Worm (Caenorhabditis elegans) whole organism, L4/young adult: ENCODE measurements around the gene F08D12.4.

Experiments
- W03F9.2 ChIP-seq: fragments of 150-350 bp; optimal IDR thresholded peaks from 2 replicates; lab custom pipeline; 2014; ENCODE audit warnings: missing biosample characterization, missing genetic modification characterization
- dao-5 ChIP-seq: sonication (generic microtip); optimal IDR thresholded peaks from 2 replicates; lab custom pipeline; 2016; ENCODE audit warnings: missing genotype, missing genetic modification characterization, moderate library complexity, missing compliant biosample characterization
- him-1 ChIP-seq: sonication (generic microtip); optimal IDR thresholded peaks from 2 replicates; lab custom pipeline; 2016; ENCODE audit warnings: missing genotype, missing genetic modification reagents, missing genetic modification characterization, missing compliant biosample characterization

The F08D12.4 gene

DNA sequence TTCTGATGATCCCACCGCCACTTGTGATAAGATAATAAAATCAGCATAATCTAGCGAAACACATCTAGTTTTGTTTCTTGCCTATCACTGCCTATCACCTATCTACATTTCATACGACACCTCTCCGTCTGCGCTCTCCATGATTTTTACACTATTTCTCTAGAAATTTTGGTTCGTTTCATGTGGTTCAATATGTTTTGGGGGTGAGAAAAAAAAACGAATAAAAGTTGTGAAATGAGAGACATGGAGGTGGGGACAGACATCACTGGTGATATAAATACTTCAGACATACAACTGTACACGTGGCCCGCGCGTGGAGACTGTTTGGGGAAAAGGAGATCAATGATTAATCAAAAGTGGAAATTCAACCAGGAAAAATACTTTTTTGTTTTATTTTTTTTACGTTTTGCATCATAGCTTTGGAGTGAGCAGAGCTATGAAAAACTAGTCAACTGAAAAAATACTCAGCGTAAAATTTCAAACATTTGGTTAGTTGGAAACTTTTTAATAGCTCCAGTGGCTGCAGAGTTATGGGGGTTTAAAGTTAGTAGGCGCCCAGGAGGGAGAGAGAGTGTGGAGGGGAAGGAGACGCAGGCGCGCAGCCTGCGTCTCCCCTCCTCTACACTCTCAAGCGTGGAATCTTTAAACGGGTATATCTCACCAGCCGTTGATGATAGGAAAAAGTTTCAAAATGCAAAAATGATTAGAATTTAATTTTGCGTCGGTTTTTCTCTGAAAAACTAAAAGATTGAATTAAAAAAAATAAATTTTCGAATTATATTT lies 25.0 kb downstream of the F08D12.4 start:
- TF ChIP-seq dao-5 (tag; lab: Kevin White, UChicago) (no peak), W03F9.2 (tag; lab: Kevin White, UChicago) (no peak), him-1 (tag; lab: Kevin White, UChicago) (no peak)

ce11 chrII:2804245-2804644 lies 26.3 kb downstream of the F08D12.4 start:
- no peak for TF ChIP-seq him-1 (tag; lab: Kevin White, UChicago)
- no peak for TF ChIP-seq dao-5 (tag; lab: Kevin White, UChicago)
- no peak for TF ChIP-seq W03F9.2 (tag; lab: Kevin White, UChicago)

ce11 chrII:2804949-2805348 lies 27.0 kb downstream of the F08D12.4 start:
- TF ChIP-seq W03F9.2 (tag; lab: Kevin White, UChicago) (no peak), him-1 (tag; lab: Kevin White, UChicago) (no peak), dao-5 (tag; lab: Kevin White, UChicago) (no peak)

ce11 chrII:2805566-2805965 lies 27.6 kb downstream of the F08D12.4 start:
- no peak for TF ChIP-seq dao-5 (tag; lab: Kevin White, UChicago)
- TF ChIP-seq him-1 (tag; lab: Kevin White, UChicago) = no peak
- no peak for TF ChIP-seq W03F9.2 (tag; lab: Kevin White, UChicago)

- TF ChIP-seq W03F9.2 (tag; lab: Kevin White, UChicago) (no peak), dao-5 (tag; lab: Kevin White, UChicago) (no peak), him-1 (tag; lab: Kevin White, UChicago) (no peak)
Measured at ce11 chrII:2807674-2808206, 29.8 kb downstream of the F08D12.4 start, which contains the start of gene K12H6.12. K12H6.12 (plus strand) TSS chrII:2808156.

DNA sequence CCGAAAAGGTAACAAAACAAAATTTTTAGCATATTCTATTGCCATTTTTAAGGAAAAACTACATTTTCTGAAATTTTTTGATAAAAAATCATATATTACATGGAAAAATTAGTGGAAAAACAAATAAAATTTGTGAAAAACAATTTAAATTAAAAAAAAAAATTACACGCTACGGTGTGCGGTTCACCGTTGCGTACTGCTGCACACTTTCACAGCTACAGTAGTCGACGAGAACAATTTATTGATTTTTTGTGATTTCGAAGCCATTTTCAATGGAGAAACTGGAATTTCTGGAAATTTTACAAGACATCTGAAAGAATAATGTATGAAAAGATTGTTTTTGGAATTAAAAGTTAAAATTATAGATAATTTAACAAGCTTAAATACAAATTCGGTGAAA lies 37.1 kb downstream of the F08D12.4 start:
- TF ChIP-seq him-1 (tag; lab: Kevin White, UChicago) = no peak
- TF ChIP-seq W03F9.2 (tag; lab: Kevin White, UChicago) = no peak
- no peak for TF ChIP-seq dao-5 (tag; lab: Kevin White, UChicago)

DNA sequence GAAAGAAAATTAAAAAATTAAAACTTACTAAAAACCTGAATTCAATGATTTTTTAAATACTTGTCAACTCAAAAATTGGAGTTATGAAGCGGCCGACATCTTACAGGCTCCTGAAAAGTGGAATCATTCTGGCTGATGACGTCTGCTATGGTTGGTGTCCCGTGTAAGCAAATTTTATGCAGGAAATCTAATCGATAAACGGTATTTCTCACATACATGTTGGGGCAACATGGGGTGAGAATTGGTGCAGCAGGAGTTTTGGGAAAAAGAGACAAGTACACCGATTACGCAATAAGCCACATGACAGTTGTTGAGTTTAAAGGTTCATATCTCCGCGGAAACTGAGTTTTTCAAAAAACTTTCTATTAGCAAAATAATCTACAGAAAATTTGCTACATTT lies 37.5 kb downstream of the F08D12.4 start, which contains the start of gene K12H6.2:
Gene K12H6.2 (minus strand): TSS at position 101 of the 400 bp plus-strand sequence.
- TF ChIP-seq W03F9.2 (tag; lab: Kevin White, UChicago) (no peak), him-1 (tag; lab: Kevin White, UChicago) (no peak), dao-5 (tag; lab: Kevin White, UChicago) (no peak)

ce11 chrII:2816676-2817075 lies 38.7 kb downstream of the F08D12.4 start, which contains the start of gene set-13:
set-13 (plus strand) TSS chrII:2816976.
- TF ChIP-seq him-1 (tag; lab: Kevin White, UChicago) = no peak
- TF ChIP-seq W03F9.2 (tag; lab: Kevin White, UChicago) = no peak
- no peak for TF ChIP-seq dao-5 (tag; lab: Kevin White, UChicago)

DNA sequence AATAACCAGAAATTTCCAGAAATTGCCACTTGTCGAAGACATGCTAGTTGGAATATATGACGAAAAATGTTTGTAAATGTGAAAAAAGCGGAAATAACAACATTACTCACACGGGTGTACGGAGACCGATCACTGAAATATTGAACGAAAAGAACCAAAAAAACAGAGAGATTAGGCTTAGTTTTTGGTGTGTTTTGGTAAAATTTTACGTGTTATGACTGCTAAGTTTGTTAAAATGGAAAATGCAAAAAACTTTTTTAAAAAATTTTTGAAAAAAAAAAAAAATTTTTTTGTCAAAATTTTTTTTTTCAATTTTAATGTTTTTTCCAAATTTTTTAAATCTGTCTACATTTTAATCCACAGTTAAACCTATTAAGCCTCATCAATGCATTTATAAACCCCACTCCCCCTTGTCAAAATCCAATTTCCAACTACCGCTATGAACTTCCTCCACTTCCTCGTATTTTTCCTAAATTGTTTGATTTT lies 44.5 kb downstream of the F08D12.4 start, which contains the start of the genes fut-4 and K12H6.10:
Gene fut-4 (minus strand): TSS at position 101 of the 486 bp plus-strand sequence.
Gene K12H6.10 (plus strand): TSS at position 436 of the 486 bp plus-strand sequence.
- TF ChIP-seq dao-5 (tag; lab: Kevin White, UChicago) (no peak), W03F9.2 (tag; lab: Kevin White, UChicago) (no peak), him-1 (tag; lab: Kevin White, UChicago) (no peak)

- no peak for TF ChIP-seq dao-5 (tag; lab: Kevin White, UChicago)
- no peak for TF ChIP-seq W03F9.2 (tag; lab: Kevin White, UChicago)
- no peak for TF ChIP-seq him-1 (tag; lab: Kevin White, UChicago)
Measured at ce11 chrII:2824169-2824568, 46.2 kb downstream of the F08D12.4 start, which contains the start of the genes K12H6.4 and K12H6.9. K12H6.4 (minus strand) TSS chrII:2824269. K12H6.9 (plus strand) TSS chrII:2824404.

ce11 chrII:2826073-2826472 lies 48.1 kb downstream of the F08D12.4 start, which contains the start of gene K12H6.5:
K12H6.5 (minus strand) TSS chrII:2826173.
- TF ChIP-seq him-1 (tag; lab: Kevin White, UChicago) (no peak), dao-5 (tag; lab: Kevin White, UChicago) (no peak), W03F9.2 (tag; lab: Kevin White, UChicago) (no peak)

DNA sequence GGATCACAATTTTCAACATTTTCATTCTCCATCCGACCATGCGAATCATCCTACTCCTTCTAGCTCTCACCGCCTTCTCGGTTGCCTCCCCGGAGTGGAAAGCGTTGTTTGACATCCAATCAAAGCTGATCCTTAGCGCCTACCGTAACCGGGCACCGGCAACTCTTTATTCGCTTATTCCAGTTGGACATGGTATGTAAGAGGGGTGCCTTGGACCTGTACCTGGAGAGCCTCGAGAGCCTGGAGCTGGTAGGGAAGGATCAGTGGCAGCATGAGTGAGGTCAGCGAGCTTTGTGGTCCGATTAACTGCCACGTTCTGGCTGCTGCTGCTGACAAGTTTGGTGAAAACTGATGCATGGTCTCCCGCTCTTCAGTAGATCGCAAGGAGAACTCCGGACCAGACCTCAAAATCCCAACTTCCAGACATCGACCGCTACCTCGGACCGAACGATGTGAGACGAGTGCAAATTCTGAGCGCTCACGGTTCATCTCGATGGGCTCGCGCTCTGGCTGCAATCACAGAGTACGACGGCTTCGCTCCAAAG lies 50.0 kb downstream of the F08D12.4 start, which contains the start of gene K12H6.8:
Gene K12H6.8 (plus strand): TSS at position 38 of the 545 bp plus-strand sequence.
- TF ChIP-seq dao-5 (tag; lab: Kevin White, UChicago) = no peak
- no peak for TF ChIP-seq him-1 (tag; lab: Kevin White, UChicago)
- TF ChIP-seq W03F9.2 (tag; lab: Kevin White, UChicago) = no peak
